Worm (Caenorhabditis elegans) whole organism, early embryonic: Measurements from ENCODE around the gene C18D11.10.

Source experiments
- B0310.2 ChIP-seq: sonication (generic microtip); optimal IDR thresholded peaks from 2 replicates; lab custom pipeline; 2016; ENCODE audit warnings: mild to moderate bottlenecking, missing genetic modification characterization, missing compliant biosample characterization
- F13C5.2 ChIP-seq: sonication (generic microtip); optimal IDR thresholded peaks from 2 replicates; lab custom pipeline; 2017; ENCODE audit warnings: mild to moderate bottlenecking, missing genetic modification characterization, inconsistent platforms, missing compliant biosample characterization
- aly-1 ChIP-seq: sonication (generic microtip); optimal IDR thresholded peaks from 2 replicates; lab custom pipeline; 2016; ENCODE audit warnings: missing genetic modification characterization, missing compliant biosample characterization
- ama-1 ChIP-seq: fragments of 150-350 bp; optimal IDR thresholded peaks from 2 replicates; lab custom pipeline; 2014
- ceh-13 ChIP-seq: fragments of 200-800 bp; sonication (Bioruptor generic); optimal IDR thresholded peaks from 2 replicates; lab custom pipeline; 2018; ENCODE audit warnings: mild to moderate bottlenecking, missing genetic modification characterization, missing compliant biosample characterization
- ceh-36 ChIP-seq: sonication (generic microtip); optimal IDR thresholded peaks from 2 replicates; lab custom pipeline; 2016; ENCODE audit warnings: missing genetic modification characterization, inconsistent platforms, missing compliant biosample characterization
- ets-7 ChIP-seq: sonication (generic microtip); optimal IDR thresholded peaks from 2 replicates; lab custom pipeline; 2016; ENCODE audit warnings: missing genotype, missing genetic modification characterization, missing compliant biosample characterization
- flt-1 ChIP-seq: fragments of 200-800 bp; sonication (Bioruptor generic); IDR thresholded peaks from 2 replicates; pipeline ENCODE4 v1.3.6; 2022; ENCODE audit warnings: missing genetic modification characterization, missing compliant biosample characterization
- hmbx-1 ChIP-seq: sonication (generic microtip); optimal IDR thresholded peaks from 2 replicates; lab custom pipeline; 2016; ENCODE audit warnings: mild to moderate bottlenecking, missing genetic modification characterization, missing compliant biosample characterization
- hmg-4 ChIP-seq: fragments of 200-800 bp; sonication (Bioruptor generic); optimal IDR thresholded peaks from 2 replicates; lab custom pipeline; 2018; ENCODE audit warnings: mild to moderate bottlenecking, missing genetic modification characterization, missing compliant biosample characterization
- hnd-1 ChIP-seq: sonication (generic microtip); optimal IDR thresholded peaks from 2 replicates; lab custom pipeline; 2016; ENCODE audit warnings: missing genetic modification characterization, missing compliant biosample characterization
- pes-1 ChIP-seq: fragments of 200-800 bp; sonication (Bioruptor generic); IDR thresholded peaks from 2 replicates; pipeline ENCODE4 v1.3.6; 2022; ENCODE audit warnings: missing genetic modification reagents, missing genetic modification characterization, missing compliant biosample characterization
- scrt-1 ChIP-seq: fragments of 200-800 bp; sonication (Bioruptor generic); IDR thresholded peaks from 2 replicates; pipeline ENCODE4 v1.3.6; 2022; ENCODE audit warnings: missing genetic modification characterization, missing compliant biosample characterization
- sea-1 ChIP-seq: fragments of 200-800 bp; sonication (Bioruptor generic); conservative IDR thresholded peaks from 2 replicates; pipeline ENCODE4 v1.3.6; 2022; ENCODE audit warnings: missing genetic modification characterization, missing compliant biosample characterization
- tbx-11 ChIP-seq: fragments of 200-800 bp; sonication (Bioruptor generic); IDR thresholded peaks from 2 replicates; pipeline ENCODE4 v1.3.6; 2022; ENCODE audit warnings: missing genetic modification characterization, missing compliant biosample characterization
- tbx-37 ChIP-seq: fragments of 200-800 bp; sonication (Bioruptor generic); conservative IDR thresholded peaks from 2 replicates; pipeline ENCODE4 v1.3.6; 2022; ENCODE audit warnings: missing genetic modification reagents, missing genetic modification characterization, missing compliant biosample characterization
- tra-4 ChIP-seq: sonication (generic microtip); optimal IDR thresholded peaks from 2 replicates; lab custom pipeline; 2017; ENCODE audit warnings: missing genetic modification characterization, missing compliant biosample characterization

Gene C18D11.10

DNA sequence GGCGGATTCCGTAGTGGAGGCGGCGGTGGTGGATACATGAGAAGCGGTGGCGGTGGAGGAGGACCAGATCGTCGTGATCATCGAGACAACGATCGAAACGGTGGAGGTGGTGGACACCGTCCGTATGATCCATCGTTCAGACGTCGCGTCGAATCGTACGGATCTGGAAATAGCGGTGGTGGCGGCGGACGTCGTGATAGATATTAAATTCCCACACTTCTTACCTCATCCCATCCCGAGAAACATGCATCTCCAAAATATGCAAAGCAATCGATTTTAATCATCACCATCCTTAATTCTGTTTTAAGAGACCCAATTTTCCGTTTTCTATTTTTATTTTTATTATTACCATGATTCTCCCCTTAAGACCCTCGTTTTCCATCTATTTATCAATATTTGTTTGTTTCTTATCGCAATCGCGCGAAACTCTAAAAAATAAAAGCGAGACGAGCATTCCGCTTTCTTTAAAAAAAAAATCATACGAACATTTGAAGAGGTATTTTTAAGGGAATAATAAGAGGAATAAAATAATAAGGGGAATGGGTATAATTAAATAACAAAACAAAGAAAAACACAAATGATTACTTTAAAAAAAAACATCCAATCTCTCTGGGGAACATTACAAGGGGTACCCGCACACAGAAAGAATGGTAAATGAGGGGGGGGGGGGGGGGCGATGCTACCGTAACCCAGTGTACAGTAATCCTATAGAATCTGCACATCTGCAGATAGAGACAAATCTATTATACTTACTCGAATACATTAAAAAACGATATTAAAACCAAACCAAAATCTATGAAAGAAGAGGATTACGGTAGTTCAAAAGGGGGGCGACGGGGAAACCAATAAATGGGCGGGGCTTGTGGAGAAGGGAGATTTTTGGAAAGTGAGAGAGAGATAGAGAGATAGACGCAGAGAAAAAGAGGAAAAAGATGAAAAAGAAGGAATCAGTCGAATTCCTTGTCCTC lies 23.3 kb downstream of the C18D11.10 start:
- TF ChIP-seq ceh-36 (tag; lab: Kevin White, UChicago) (peak; percentile 58), tbx-37 (GFP tag; lab: Robert Waterston, UW) (0 out of 2 replicates have a peak, but pooled peaks have one; percentile 29), scrt-1 (GFP tag; lab: Robert Waterston, UW) (no peak)

DNA sequence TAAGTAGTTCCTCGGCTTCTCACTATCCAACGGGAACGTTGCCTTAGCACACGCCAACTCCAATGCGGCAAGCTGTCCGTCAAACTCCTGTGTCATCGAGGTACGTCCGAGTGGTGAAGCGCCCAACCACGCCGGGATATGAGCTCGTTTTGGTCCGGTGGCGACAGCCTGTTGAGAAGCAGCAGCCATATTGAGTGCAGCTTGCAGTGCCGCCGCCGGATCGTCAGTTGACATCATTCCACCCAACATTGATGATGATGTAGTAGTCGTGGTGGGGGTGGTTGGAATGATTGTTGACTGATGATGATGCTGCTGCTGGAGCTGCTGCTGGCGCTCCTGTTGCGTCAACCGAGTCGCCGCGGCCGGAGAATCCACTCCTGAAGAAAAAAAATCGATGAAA lies 25.9 kb downstream of the C18D11.10 start:
- no peak for TF ChIP-seq ets-7 (tag; lab: Kevin White, UChicago)
- no peak for TF ChIP-seq ceh-13 (GFP tag; lab: Kevin White, UChicago)
- no peak for TF ChIP-seq aly-1 (tag; lab: Kevin White, UChicago)

DNA sequence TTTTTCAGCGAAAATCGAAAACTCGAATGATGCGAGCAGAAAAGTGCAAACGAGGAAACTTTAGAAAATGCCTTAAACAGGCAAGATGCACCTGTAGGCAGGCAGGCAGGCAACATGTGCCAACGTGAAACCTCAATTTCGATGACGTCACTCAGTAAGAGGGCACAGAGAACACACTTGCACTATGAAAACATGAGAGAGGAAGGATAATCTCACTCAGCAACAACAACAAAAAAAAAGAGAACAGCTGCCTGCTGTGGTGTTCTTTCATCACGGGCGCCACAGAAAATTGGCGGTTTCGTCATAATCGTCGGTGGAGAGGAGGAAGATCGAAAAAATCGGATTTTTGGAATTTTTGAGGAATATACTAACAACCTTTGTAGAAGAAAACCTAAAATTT lies 26.6 kb downstream of the C18D11.10 start:
- TF ChIP-seq flt-1 (GFP tag; lab: Robert Waterston, UW) (no peak), tbx-11 (GFP tag; lab: Robert Waterston, UW) (no peak), hnd-1 (tag; lab: Kevin White, UChicago) (no peak)

DNA sequence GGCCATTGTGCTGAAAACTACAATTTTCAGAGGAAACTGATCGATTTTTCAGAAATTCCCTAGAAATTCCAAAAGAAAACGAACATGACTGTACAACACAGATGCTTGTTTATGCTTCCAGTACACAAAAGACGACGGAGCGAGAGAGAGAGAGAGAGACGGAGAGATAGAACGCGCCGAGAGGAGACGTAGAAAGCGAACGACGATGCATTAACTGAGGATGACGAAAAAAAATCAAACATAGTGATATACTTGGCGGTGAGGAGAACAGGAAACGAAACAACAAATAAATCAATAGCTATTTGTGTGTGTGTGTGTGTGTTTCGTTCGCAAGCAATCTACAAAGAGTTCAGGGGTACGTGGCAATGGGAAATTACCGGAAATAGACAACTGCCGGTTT lies 27.3 kb downstream of the C18D11.10 start:
- TF ChIP-seq flt-1 (GFP tag; lab: Robert Waterston, UW) (no peak), hmbx-1 (no peak), hmg-4 (GFP tag; lab: Kevin White, UChicago) (no peak), aly-1 (tag; lab: Kevin White, UChicago) (no peak), tra-4 (tag; lab: Kevin White, UChicago) (no peak), F13C5.2 (tag; lab: Kevin White, UChicago) (no peak), tbx-11 (GFP tag; lab: Robert Waterston, UW) (no peak), sea-1 (GFP tag; lab: Robert Waterston, UW) (no peak)

DNA sequence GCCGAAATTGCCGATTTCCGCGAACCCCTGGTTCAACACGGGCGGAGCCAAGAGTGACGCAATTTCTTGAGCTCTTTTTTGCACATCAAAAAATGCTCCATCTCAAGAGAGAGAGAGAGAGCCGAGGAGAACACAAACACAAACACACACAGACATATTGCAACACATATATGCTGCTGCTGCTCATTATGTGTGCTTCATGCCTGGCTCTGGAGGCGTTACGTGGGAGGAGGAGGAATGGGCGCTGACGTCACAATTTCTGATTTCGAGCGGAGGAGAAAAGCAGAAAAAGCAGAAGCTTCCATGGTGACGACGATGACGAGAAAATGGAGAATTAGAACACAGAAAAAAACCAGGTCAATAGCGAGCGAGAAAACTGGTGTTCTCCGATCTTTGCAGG lies 28.5 kb downstream of the C18D11.10 start:
- TF ChIP-seq pes-1 = no peak

DNA sequence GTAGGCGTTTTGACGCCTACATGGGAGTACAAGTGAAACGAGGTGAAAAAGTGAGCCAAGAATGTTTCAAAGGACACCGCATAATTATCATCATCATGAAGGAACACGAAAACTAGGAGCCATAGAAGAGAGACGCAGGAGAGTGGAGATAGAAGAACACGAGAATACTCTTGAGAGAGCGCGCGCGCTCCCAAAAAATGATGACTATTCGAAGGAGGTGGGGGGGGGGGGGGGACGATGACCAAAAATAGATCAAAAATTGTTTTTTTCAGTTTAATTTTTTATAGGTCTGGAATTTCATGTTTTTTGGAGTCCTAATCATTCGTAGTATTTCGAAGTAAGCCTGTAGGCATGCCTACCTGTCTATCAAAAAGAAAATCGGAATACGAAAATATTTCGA lies 29.2 kb downstream of the C18D11.10 start:
- no peak for TF ChIP-seq tra-4 (tag; lab: Kevin White, UChicago)
- TF ChIP-seq ama-1 (lab: Kevin White, UChicago) = no peak
- no peak for TF ChIP-seq ets-7 (tag; lab: Kevin White, UChicago)
- TF ChIP-seq B0310.2 (tag; lab: Kevin White, UChicago) = no peak
- no peak for TF ChIP-seq hmbx-1
- TF ChIP-seq hmg-4 (GFP tag; lab: Kevin White, UChicago) = no peak
- no peak for TF ChIP-seq sea-1 (GFP tag; lab: Robert Waterston, UW)
- no peak for TF ChIP-seq pes-1
- no peak for TF ChIP-seq ceh-13 (GFP tag; lab: Kevin White, UChicago)
- no peak for TF ChIP-seq tbx-37 (GFP tag; lab: Robert Waterston, UW)
- TF ChIP-seq tbx-11 (GFP tag; lab: Robert Waterston, UW) = no peak
- TF ChIP-seq ceh-36 (tag; lab: Kevin White, UChicago) = no peak
- TF ChIP-seq F13C5.2 (tag; lab: Kevin White, UChicago) = no peak
- TF ChIP-seq hnd-1 (tag; lab: Kevin White, UChicago) = no peak

DNA sequence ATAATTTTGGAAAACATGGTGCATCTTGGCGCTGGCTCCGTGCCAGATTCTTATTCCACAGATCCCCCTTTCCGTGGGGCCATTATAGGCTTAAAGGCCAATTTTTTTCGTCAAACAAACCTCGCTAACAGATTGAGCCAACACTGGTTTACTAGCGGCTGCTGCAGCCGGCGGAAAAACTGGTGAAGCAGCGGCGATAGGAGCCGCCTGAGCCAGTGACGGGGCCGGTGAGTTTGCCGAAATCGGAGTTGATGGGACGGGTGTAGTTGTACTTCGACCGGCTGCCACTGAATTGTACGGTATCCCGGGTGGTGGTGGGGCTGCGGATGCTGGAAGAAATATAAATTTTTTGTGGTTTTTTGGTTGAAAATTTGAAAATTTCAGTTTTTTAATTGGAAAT lies 34.2 kb downstream of the C18D11.10 start:
- TF ChIP-seq tra-4 (tag; lab: Kevin White, UChicago) (no peak), B0310.2 (tag; lab: Kevin White, UChicago) (no peak), pes-1 (no peak), hnd-1 (tag; lab: Kevin White, UChicago) (no peak), hmbx-1 (no peak), tbx-11 (GFP tag; lab: Robert Waterston, UW) (no peak), hmg-4 (GFP tag; lab: Kevin White, UChicago) (no peak), ceh-36 (tag; lab: Kevin White, UChicago) (no peak), ceh-13 (GFP tag; lab: Kevin White, UChicago) (no peak), flt-1 (GFP tag; lab: Robert Waterston, UW) (no peak), tbx-37 (GFP tag; lab: Robert Waterston, UW) (no peak), F13C5.2 (tag; lab: Kevin White, UChicago) (no peak), scrt-1 (GFP tag; lab: Robert Waterston, UW) (no peak), aly-1 (tag; lab: Kevin White, UChicago) (no peak), sea-1 (GFP tag; lab: Robert Waterston, UW) (no peak), ama-1 (lab: Kevin White, UChicago) (no peak)

DNA sequence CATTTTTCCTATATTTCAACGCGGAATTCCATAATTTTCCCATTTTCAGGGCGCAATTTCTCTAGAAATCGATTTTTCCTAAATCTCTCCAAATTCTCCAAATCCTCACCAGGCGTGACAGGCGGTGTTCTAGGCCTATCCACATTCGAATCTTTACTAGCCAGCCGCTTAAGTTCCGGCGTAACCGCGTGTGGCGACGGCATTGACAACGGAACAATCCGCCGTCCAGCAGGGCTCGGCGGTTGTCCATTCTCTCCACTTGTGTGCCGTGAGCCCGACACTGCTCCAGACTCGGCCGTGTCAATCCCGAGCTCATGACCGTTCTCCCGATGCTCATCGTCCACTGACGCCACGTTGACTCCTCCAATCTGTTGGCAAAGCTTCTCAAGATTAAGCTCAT lies 35.5 kb downstream of the C18D11.10 start:
- no peak for TF ChIP-seq ama-1 (lab: Kevin White, UChicago)
- TF ChIP-seq tbx-37 (GFP tag; lab: Robert Waterston, UW) = no peak
- TF ChIP-seq scrt-1 (GFP tag; lab: Robert Waterston, UW) = no peak
- no peak for TF ChIP-seq pes-1
- no peak for TF ChIP-seq B0310.2 (tag; lab: Kevin White, UChicago)
- no peak for TF ChIP-seq hmbx-1
- no peak for TF ChIP-seq flt-1 (GFP tag; lab: Robert Waterston, UW)
- no peak for TF ChIP-seq aly-1 (tag; lab: Kevin White, UChicago)
- no peak for TF ChIP-seq ceh-36 (tag; lab: Kevin White, UChicago)
- TF ChIP-seq tra-4 (tag; lab: Kevin White, UChicago) = no peak
- TF ChIP-seq ceh-13 (GFP tag; lab: Kevin White, UChicago) = no peak
- TF ChIP-seq ets-7 (tag; lab: Kevin White, UChicago) = no peak
- TF ChIP-seq sea-1 (GFP tag; lab: Robert Waterston, UW) = no peak
- TF ChIP-seq tbx-11 (GFP tag; lab: Robert Waterston, UW) = no peak
- no peak for TF ChIP-seq hmg-4 (GFP tag; lab: Kevin White, UChicago)
- TF ChIP-seq hnd-1 (tag; lab: Kevin White, UChicago) = no peak
- TF ChIP-seq F13C5.2 (tag; lab: Kevin White, UChicago) = no peak
